Fruit fly (Drosophila melanogaster): ENCODE results near the gene CG14414.
A peak's percentile ranks its signal among the peaks of the same experiment; 100 is the strongest.

CG14414 gene

dm6 chrX:14627080-14627796, 46.8 kb downstream of the CG14414 start (continued):
- TF ChIP-seq Scr (GFP tag; IDR thresholded peaks at IDR 0.05; ENCODE audit: partially characterized antibody) = no peak
- peak; percentile 60; the same call in 1 of the 2 replicates for TF ChIP-seq CG4730 (GFP tag; IDR thresholded peaks at IDR 0.05)
- TF ChIP-seq CG12744 (GFP tag; optimal IDR thresholded peaks at IDR 0.05) = peak; percentile 33
- 0 out of 2 replicates have a peak, but pooled peaks have one; percentile 5 for TF ChIP-seq dimm (GFP tag; IDR thresholded peaks at IDR 0.05)
- TF ChIP-seq CG14860 (GFP tag; IDR thresholded peaks at IDR 0.05; ENCODE audit: partially characterized antibody) = no peak
- peak; percentile 91 for TF ChIP-seq fd96Cb (tag; optimal IDR thresholded peaks at IDR 0.05)
- no peak for TF ChIP-seq slou (GFP tag; optimal IDR thresholded peaks at IDR 0.05)
- TF ChIP-seq CG42726 (GFP tag; IDR thresholded peaks at IDR 0.05; ENCODE audit: partially characterized antibody) = no peak
- peak; percentile 89 for TF ChIP-seq Oli (tag; optimal IDR thresholded peaks at IDR 0.05)
- TF ChIP-seq hbn (GFP tag; IDR thresholded peaks at IDR 0.05; ENCODE audit: partially characterized antibody) = no peak
- peak; percentile 52 for TF ChIP-seq CG8281 (tag; optimal IDR thresholded peaks at IDR 0.05)
- peak; percentile 62 for TF ChIP-seq Deaf1 (tag; optimal IDR thresholded peaks at IDR 0.05)
- peak; percentile 12 for TF ChIP-seq D (optimal IDR thresholded peaks at IDR 0.05)
- TF ChIP-seq D (GFP tag; optimal IDR thresholded peaks at IDR 0.05) = peak; percentile 91
- peak; percentile 7 for TF ChIP-seq wek (GFP tag; optimal IDR thresholded peaks at IDR 0.05)
- peak; percentile 1 for TF ChIP-seq gcm2 (GFP tag; optimal IDR thresholded peaks at IDR 0.05)
- peak; percentile 38 for TF ChIP-seq Ravus (GFP tag; IDR thresholded peaks at IDR 0.05)
- TF ChIP-seq ERR (GFP tag; optimal IDR thresholded peaks at IDR 0.05) = no peak
- peak; percentile 85 for TF ChIP-seq grau (tag; optimal IDR thresholded peaks at IDR 0.05)
- TF ChIP-seq CG9817 (tag; optimal IDR thresholded peaks at IDR 0.05) = peak; percentile 49
- TF ChIP-seq CG7786 (GFP tag; optimal IDR thresholded peaks at IDR 0.05) = peak; percentile 44
- TF ChIP-seq CG12236 (GFP tag; optimal IDR thresholded peaks at IDR 0.05) = peak; percentile 61
- no peak for TF ChIP-seq hkb (optimal IDR thresholded peaks at IDR 0.05)
- TF ChIP-seq hkb (GFP tag; IDR thresholded peaks at IDR 0.05) = peak; percentile 81
- no peak for TF ChIP-seq Dll (GFP tag; IDR thresholded peaks at IDR 0.05; ENCODE audit: partially characterized antibody)
- TF ChIP-seq slp2 (GFP tag; optimal IDR thresholded peaks at IDR 0.05) = peak; percentile 61
- TF ChIP-seq Med (GFP tag) = peak; percentile 89
- no peak for TF ChIP-seq CG43689 (GFP tag; IDR thresholded peaks at IDR 0.05)
- peak; percentile 87 for TF ChIP-seq gcm (GFP tag; optimal IDR thresholded peaks at IDR 0.05)
- TF ChIP-seq CHES-1-like (GFP tag; optimal IDR thresholded peaks at IDR 0.05) = no peak
- no peak for TF ChIP-seq br (optimal IDR thresholded peaks at IDR 0.05)
- no peak for TF ChIP-seq fd3F (GFP tag; optimal IDR thresholded peaks at IDR 0.05)
- TF ChIP-seq Dip3 (GFP tag; optimal IDR thresholded peaks at IDR 0.05) = no peak
- peak; percentile 74 for TF ChIP-seq fd102C (GFP tag; optimal IDR thresholded peaks at IDR 0.05)
- peak; percentile 14; the same call in 1 of the 2 replicates for TF ChIP-seq Atf6 (GFP tag; IDR thresholded peaks at IDR 0.05)
- TF ChIP-seq CG14014 (GFP tag; IDR thresholded peaks at IDR 0.05) = peak; percentile 67
- peak; percentile 50 for TF ChIP-seq CG15011 (GFP tag; optimal IDR thresholded peaks at IDR 0.05)
- TF ChIP-seq Antp (GFP tag; optimal IDR thresholded peaks at IDR 0.05) = peak; percentile 47
- TF ChIP-seq Dad (GFP tag; optimal IDR thresholded peaks at IDR 0.05) = peak; percentile 63
- TF ChIP-seq CG14667 (GFP tag; IDR thresholded peaks at IDR 0.05) = peak; percentile 65
- peak; percentile 31 for TF ChIP-seq repo (GFP tag; optimal IDR thresholded peaks at IDR 0.05)
- TF ChIP-seq ken (GFP tag; IDR thresholded peaks at IDR 0.05) = peak; percentile 58; the same call in 1 of the 3 replicates
- peak; percentile 29 for TF ChIP-seq Neu2 (GFP tag; optimal IDR thresholded peaks at IDR 0.05; ENCODE audit: borderline replicate concordance)
- TF ChIP-seq NFAT (GFP tag; IDR thresholded peaks at IDR 0.05) = no peak
- TF ChIP-seq CG15479 (GFP tag; optimal IDR thresholded peaks at IDR 0.05) = peak; percentile 48
- peak; percentile 75 for TF ChIP-seq twi (tag; optimal IDR thresholded peaks at IDR 0.05)
- TF ChIP-seq CG31388 (GFP tag; optimal IDR thresholded peaks at IDR 0.05) = peak; percentile 47
- no peak for TF ChIP-seq lbe (GFP tag; optimal IDR thresholded peaks at IDR 0.05)
- TF ChIP-seq CG7963 (GFP tag; IDR thresholded peaks at IDR 0.05; ENCODE audit: partially characterized antibody) = no peak
- no peak for TF ChIP-seq Dp (GFP tag; optimal IDR thresholded peaks at IDR 0.05)

Measured in whole organism, embryonic.